Worm (Caenorhabditis elegans): ENCODE measurements around the gene nhr-178.

The nhr-178 gene

DNA sequence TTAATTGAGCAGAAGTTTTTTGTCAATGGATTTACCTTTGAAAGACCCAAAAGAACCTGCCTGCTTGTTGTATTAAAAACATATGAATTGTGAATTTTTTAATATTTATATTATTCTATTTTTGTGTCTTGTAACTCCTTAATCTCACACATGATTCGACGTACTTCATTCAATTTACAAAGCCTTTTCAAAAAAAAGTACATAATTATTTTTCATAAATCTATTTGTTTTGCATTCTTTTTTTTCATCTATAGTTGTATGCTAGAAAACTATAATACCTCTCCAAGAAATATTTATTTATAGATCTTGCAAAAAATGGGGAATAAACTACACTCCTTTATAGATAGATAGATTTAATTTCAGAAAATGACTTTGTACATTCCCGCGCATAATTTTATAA lies 11.0 kb upstream of the nhr-178 start, which contains the start of gene nhr-179:
Gene nhr-179 (minus strand): TSS at position 101 of the 400 bp plus-strand sequence.
- TF ChIP-seq unc-62 (GFP tag; optimal IDR thresholded peaks at IDR 0.05) (no peak), lsy-2 (tag; optimal IDR thresholded peaks at IDR 0.05) (no peak), Y55F3AM.14 (GFP tag; optimal IDR thresholded peaks at IDR 0.05) (no peak), nhr-129 (tag; optimal IDR thresholded peaks at IDR 0.05) (no peak), ceh-82 (tag; optimal IDR thresholded peaks at IDR 0.05) (no peak), R02D3.7 (tag; optimal IDR thresholded peaks at IDR 0.05) (no peak), elt-1 (tag; optimal IDR thresholded peaks at IDR 0.05) (no peak), unc-39 (tag; optimal IDR thresholded peaks at IDR 0.05) (no peak), sem-4 (tag; optimal IDR thresholded peaks at IDR 0.05) (no peak), lin-39 (tag; optimal IDR thresholded peaks at IDR 0.05) (no peak), zag-1 (tag; optimal IDR thresholded peaks at IDR 0.05) (no peak), nhr-6 (tag; optimal IDR thresholded peaks at IDR 0.05) (no peak), nhr-21 (tag; optimal IDR thresholded peaks at IDR 0.05) (no peak), snpc-4 (tag; optimal IDR thresholded peaks at IDR 0.05) (no peak)

DNA sequence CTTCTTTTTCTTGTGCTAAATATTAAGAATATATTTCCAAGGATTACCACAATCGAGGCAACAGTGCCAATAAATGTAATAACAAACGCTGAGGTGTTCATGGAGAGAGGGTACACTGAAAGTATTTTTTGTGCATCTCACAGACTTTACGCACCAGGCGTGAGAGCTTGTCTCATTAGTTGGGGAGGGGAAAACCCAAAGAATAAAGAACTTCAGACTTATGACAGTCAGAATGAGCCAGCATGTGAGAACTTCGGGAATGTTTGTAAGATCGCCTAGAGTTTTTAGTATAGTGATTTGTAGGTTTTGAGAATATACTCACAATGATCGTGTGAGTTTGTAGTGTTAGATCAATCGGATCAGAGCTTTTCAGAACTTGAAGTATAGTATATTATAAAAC lies 7.0 kb upstream of the nhr-178 start, which contains the start of gene srbc-41:
Gene srbc-41 (minus strand): TSS at position 101 of the 400 bp plus-strand sequence.
- TF ChIP-seq aly-2 (tag; optimal IDR thresholded peaks at IDR 0.05) (no peak), mbf-1 (tag; optimal IDR thresholded peaks at IDR 0.05) (no peak), lin-13 (GFP tag; optimal IDR thresholded peaks at IDR 0.05) (no peak), R02D3.7 (tag; optimal IDR thresholded peaks at IDR 0.05) (no peak)

DNA sequence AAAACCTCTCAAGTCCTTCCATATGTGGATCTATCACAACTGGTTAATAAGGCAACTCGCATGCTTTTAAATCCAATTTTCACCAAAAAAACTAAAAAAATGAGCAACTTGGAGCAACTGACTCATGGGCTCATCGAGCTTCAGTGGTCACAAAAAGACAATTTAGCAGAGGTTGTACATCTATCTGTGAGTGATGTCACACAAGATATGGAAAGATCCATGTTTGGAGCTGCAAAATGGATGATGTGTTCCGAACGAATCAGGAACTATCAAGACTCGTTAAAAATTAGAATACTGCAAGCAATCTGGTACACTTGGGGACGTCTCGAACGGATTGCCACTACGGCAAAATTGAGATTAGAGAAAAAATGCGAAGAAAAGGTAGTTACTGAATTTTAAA lies 3.8 kb upstream of the nhr-178 start:
- no peak for TF ChIP-seq snpc-4 (tag; optimal IDR thresholded peaks at IDR 0.05)
- TF ChIP-seq ZK546.5 (tag; optimal IDR thresholded peaks at IDR 0.05): no peak
- TF ChIP-seq lin-13 (GFP tag; optimal IDR thresholded peaks at IDR 0.05): no peak
- TF ChIP-seq gmeb-1 (tag; optimal IDR thresholded peaks at IDR 0.05): no peak
- no peak for TF ChIP-seq nhr-11 (tag; optimal IDR thresholded peaks at IDR 0.05)
- TF ChIP-seq C34F6.9 (tag; optimal IDR thresholded peaks at IDR 0.05): no peak
- no peak for TF ChIP-seq sem-4 (tag; optimal IDR thresholded peaks at IDR 0.05)

DNA sequence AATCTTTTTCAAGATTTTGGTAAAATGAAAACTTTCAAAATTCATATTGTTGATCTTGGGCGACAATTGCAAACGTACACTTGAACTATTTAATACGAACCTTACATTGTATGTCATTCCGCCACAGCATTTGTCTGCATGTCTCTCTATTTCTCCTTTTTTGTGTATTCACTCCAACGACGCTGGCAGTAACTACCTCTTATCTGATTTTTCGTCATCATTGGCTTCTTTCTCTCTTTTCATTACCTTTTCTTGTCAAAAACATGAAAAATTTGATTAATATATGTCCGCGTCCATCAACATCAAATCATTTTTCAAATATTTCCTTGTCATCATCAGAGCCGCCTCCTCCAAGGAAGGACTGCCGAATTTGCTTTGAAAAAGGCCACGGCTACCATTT lies 2.3 kb upstream of the nhr-178 start, which contains the start of gene nhr-177:
Gene nhr-177 (plus strand): TSS at position 167 of the 400 bp plus-strand sequence.
- TF ChIP-seq blmp-1 (tag; optimal IDR thresholded peaks at IDR 0.05; ENCODE audit: insufficient read depth): no peak
- peak; percentile 10 for TF ChIP-seq sma-9 (GFP tag; optimal IDR thresholded peaks at IDR 0.05)
- TF ChIP-seq sma-9 (tag; optimal IDR thresholded peaks at IDR 0.05): no peak
- peak; percentile 32 for TF ChIP-seq skn-1 (tag; optimal IDR thresholded peaks at IDR 0.05)
- TF ChIP-seq egl-27 (tag; optimal IDR thresholded peaks at IDR 0.05): no peak
- no peak for TF ChIP-seq ztf-4 (tag; optimal IDR thresholded peaks at IDR 0.05)
- peak; percentile 85 for TF ChIP-seq fos-1 (tag; optimal IDR thresholded peaks at IDR 0.05)
- TF ChIP-seq dmd-4 (tag; optimal IDR thresholded peaks at IDR 0.05): no peak
- TF ChIP-seq F13H6.1 (tag; optimal IDR thresholded peaks at IDR 0.05): no peak
- peak; percentile 46 for TF ChIP-seq crh-2 (tag; optimal IDR thresholded peaks at IDR 0.05)
- TF ChIP-seq elt-1 (tag; optimal IDR thresholded peaks at IDR 0.05): no peak
- peak; percentile 37 for TF ChIP-seq ceh-16 (tag; optimal IDR thresholded peaks at IDR 0.05)

DNA sequence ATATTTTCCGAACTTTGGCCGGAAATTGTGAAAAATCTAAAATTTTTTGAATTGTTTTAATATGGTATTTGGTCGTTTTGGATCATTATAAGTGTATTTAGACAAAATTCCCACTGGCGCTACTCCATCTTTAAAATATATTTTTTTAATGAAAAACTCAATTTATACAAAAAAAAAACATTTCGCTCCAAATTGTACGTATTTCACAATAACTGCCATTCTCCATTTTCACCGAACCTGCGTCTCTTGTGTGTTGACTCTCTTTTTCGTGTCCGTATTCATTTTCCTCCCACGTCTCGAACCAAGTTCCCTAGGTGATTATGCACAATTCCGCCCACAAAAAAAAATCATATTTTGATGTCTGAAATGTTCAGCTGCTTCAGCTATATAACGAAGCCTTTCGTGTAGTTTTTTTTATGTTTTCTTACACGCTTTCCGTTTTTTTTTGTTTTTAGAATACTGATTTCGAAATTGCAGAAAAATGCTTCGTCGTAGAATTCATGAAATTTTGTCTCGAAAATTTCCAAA lies 7.1 kb downstream of the nhr-178 start, which contains the start of gene F16B4.2:
Gene F16B4.2 (plus strand): TSS at position 478 of the 528 bp plus-strand sequence.
- no peak for TF ChIP-seq nhr-21 (tag; optimal IDR thresholded peaks at IDR 0.05)
- TF ChIP-seq ztf-1 (GFP tag; conservative IDR thresholded peaks at IDR 0.05): no peak
- no peak for TF ChIP-seq unc-39 (tag; optimal IDR thresholded peaks at IDR 0.05)
- TF ChIP-seq nhr-10 (tag; optimal IDR thresholded peaks at IDR 0.05): no peak
- TF ChIP-seq ceh-82 (tag; optimal IDR thresholded peaks at IDR 0.05): no peak
- TF ChIP-seq nhr-237 (tag; optimal IDR thresholded peaks at IDR 0.05): no peak
- no peak for TF ChIP-seq F13H6.1 (tag; optimal IDR thresholded peaks at IDR 0.05)
- no peak for TF ChIP-seq nhr-6 (tag; optimal IDR thresholded peaks at IDR 0.05)
- TF ChIP-seq aly-2 (tag; optimal IDR thresholded peaks at IDR 0.05): no peak
- no peak for TF ChIP-seq sma-3 (GFP tag; optimal IDR thresholded peaks at IDR 0.05)
- TF ChIP-seq peb-1 (tag; optimal IDR thresholded peaks at IDR 0.05): no peak
- no peak for TF ChIP-seq Y55F3AM.14 (GFP tag; optimal IDR thresholded peaks at IDR 0.05)
